Fruit fly (Drosophila melanogaster) whole organism, prepupa: Measurements from ENCODE around the gene CkIalpha.

ENCODE experiments used
- Blimp-1 ChIP-seq: fragments of 200-800 bp; sonication (Bioruptor generic); optimal IDR thresholded peaks from 3 replicates; lab custom pipeline; 2017; ENCODE audit warnings: missing biosample characterization, missing genetic modification characterization, mild to moderate bottlenecking, moderate library complexity, missing genetic modification reagents
- CG31627 ChIP-seq: fragments of 200-800 bp; sonication (Bioruptor generic); optimal IDR thresholded peaks from 3 replicates; lab custom pipeline; 2016; ENCODE audit warnings: missing biosample characterization, missing genetic modification characterization
- CG6163 ChIP-seq: fragments of 200-800 bp; sonication (Bioruptor generic); IDR thresholded peaks from 3 replicates; pipeline ENCODE4 v1.3.6; 2022; ENCODE audit warnings: missing biosample characterization, missing genetic modification characterization
- CG8319 ChIP-seq: fragments of 200-800 bp; sonication (Bioruptor generic); optimal IDR thresholded peaks from 3 replicates; lab custom pipeline; 2016; ENCODE audit warnings: missing biosample characterization, missing genetic modification characterization
- Gug ChIP-seq: fragments of 200-800 bp; sonication (Bioruptor generic); IDR thresholded peaks from 2 replicates; pipeline ENCODE4 v1.3.6; 2022; ENCODE audit warnings: missing biosample characterization, missing genetic modification characterization
- dsx ChIP-seq: fragments of 200-800 bp; optimal IDR thresholded peaks from 3 replicates; lab custom pipeline; 2019; ENCODE audit warnings: missing biosample characterization, mild to moderate bottlenecking, missing genetic modification characterization, moderate library complexity; ENCODE audit not compliant: poor library complexity, severe bottlenecking
- spab ChIP-seq: fragments of 200-800 bp; sonication (Bioruptor generic); optimal IDR thresholded peaks from 2 replicates; lab custom pipeline; 2017; ENCODE audit warnings: missing biosample characterization, mild to moderate bottlenecking, missing genetic modification characterization, missing genetic modification reagents

- TF ChIP-seq spab (GFP tag; lab: Kevin White, UChicago) (peak; percentile 58), dsx (peak; percentile 91), CG6163 (peak; percentile 60), CG31627 (GFP tag; lab: Kevin White, UChicago) (peak; percentile 74), CG8319 (no peak), Gug (GFP tag; lab: Robert Waterston, UW) (peak; percentile 41; the same call in 1 of the 2 replicates), Blimp-1 (GFP tag; lab: Kevin White, UChicago) (peak; percentile 63)
Measured at dm6 chrX:12669659-12670488, 16.4 kb downstream of the CkIalpha start.
